Fruit fly (Drosophila melanogaster) whole organism, embryonic: ENCODE measurements around the gene Pex10.

Experiments
- Blimp-1 ChIP-seq: fragments of 200-800 bp; sonication (Bioruptor generic); optimal IDR thresholded peaks from 3 replicates; lab custom pipeline; 2018; ENCODE audit warnings: missing biosample characterization, missing genetic modification characterization, mild to moderate bottlenecking, moderate library complexity, missing genetic modification reagents
- CG10366 ChIP-seq: fragments of 200-800 bp; sonication (Bioruptor generic); IDR thresholded peaks from 2 replicates; pipeline ENCODE4 v1.3.6; 2022; ENCODE audit warnings: missing biosample characterization, missing genetic modification characterization
- CG11093 ChIP-seq: fragments of 200-800 bp; sonication (Bioruptor generic); IDR thresholded peaks from 3 replicates; pipeline ENCODE4 v1.3.6; 2022; ENCODE audit warnings: missing biosample characterization, missing genetic modification characterization
- CG12299 ChIP-seq: fragments of 200-800 bp; sonication (Bioruptor generic); optimal IDR thresholded peaks from 2 replicates; lab custom pipeline; 2018; ENCODE audit warnings: missing biosample characterization, mild to moderate bottlenecking, missing genetic modification characterization
- CG15269 ChIP-seq: fragments of 200-800 bp; sonication (Bioruptor generic); optimal IDR thresholded peaks from 2 replicates; lab custom pipeline; 2018; ENCODE audit warnings: missing biosample characterization, mild to moderate bottlenecking, missing genetic modification characterization, moderate library complexity
- CG17385 ChIP-seq: fragments of 200-800 bp; sonication (Bioruptor generic); optimal IDR thresholded peaks from 3 replicates; lab custom pipeline; 2018; ENCODE audit warnings: missing biosample characterization, mild to moderate bottlenecking, missing genetic modification characterization
- CG1792 ChIP-seq: fragments of 200-800 bp; sonication (Bioruptor generic); optimal IDR thresholded peaks from 2 replicates; lab custom pipeline; 2016; ENCODE audit warnings: missing biosample characterization, missing genetic modification characterization
- CG18262 ChIP-seq: fragments of 200-800 bp; optimal IDR thresholded peaks from 3 replicates; lab custom pipeline; 2019; ENCODE audit warnings: missing biosample characterization, mild to moderate bottlenecking, missing genetic modification characterization, moderate library complexity
- CG2202 ChIP-seq: fragments of 200-800 bp; sonication (Bioruptor generic); optimal IDR thresholded peaks from 2 replicates; lab custom pipeline; 2018; ENCODE audit warnings: missing biosample characterization, mild to moderate bottlenecking, missing genetic modification characterization
- CG2712 ChIP-seq: fragments of 200-800 bp; optimal IDR thresholded peaks from 3 replicates; lab custom pipeline; 2019; ENCODE audit warnings: missing biosample characterization, mild to moderate bottlenecking, missing genetic modification characterization, moderate library complexity
- CG3995 ChIP-seq: fragments of 200-800 bp; sonication (Bioruptor generic); optimal IDR thresholded peaks from 3 replicates; lab custom pipeline; 2016; ENCODE audit warnings: missing biosample characterization, missing genetic modification characterization
- CG4404 ChIP-seq: fragments of 200-800 bp; sonication (Bioruptor generic); IDR thresholded peaks from 2 replicates; pipeline ENCODE4 v1.3.6; 2022; ENCODE audit warnings: missing biosample characterization, missing genetic modification characterization
- CG4617 ChIP-seq: fragments of 200-800 bp; sonication (Bioruptor generic); optimal IDR thresholded peaks from 3 replicates; lab custom pipeline; 2016; ENCODE audit warnings: missing biosample characterization, missing genetic modification characterization, borderline replicate concordance
- CG5953 ChIP-seq: fragments of 200-800 bp; sonication (Bioruptor generic); IDR thresholded peaks from 2 replicates; pipeline ENCODE4 v1.3.6; 2022; ENCODE audit warnings: missing biosample characterization, missing genetic modification characterization
- CG6654 ChIP-seq: fragments of 200-800 bp; sonication (Bioruptor generic); optimal IDR thresholded peaks from 2 replicates; lab custom pipeline; 2017; ENCODE audit warnings: missing biosample characterization, mild to moderate bottlenecking, missing genetic modification characterization
- CG9609 ChIP-seq: fragments of 200-800 bp; sonication (Bioruptor generic); optimal IDR thresholded peaks from 3 replicates; lab custom pipeline; 2016; ENCODE audit warnings: missing biosample characterization, missing genetic modification characterization
- D19A ChIP-seq: fragments of 200-800 bp; optimal IDR thresholded peaks from 3 replicates; lab custom pipeline; 2019; ENCODE audit warnings: missing biosample characterization, mild to moderate bottlenecking, missing genetic modification characterization, moderate library complexity
- Deaf1 ChIP-seq: fragments of 200-800 bp; optimal IDR thresholded peaks from 3 replicates; lab custom pipeline; 2019; ENCODE audit warnings: missing biosample characterization, mild to moderate bottlenecking, missing genetic modification characterization, moderate library complexity
- Dll ChIP-seq: fragments of 200-800 bp; sonication (Bioruptor generic); IDR thresholded peaks from 4 replicates; pipeline ENCODE4 v1.3.6; 2022; ENCODE audit warnings: missing biosample characterization, missing genetic modification characterization; ENCODE audit not compliant: partially characterized antibody
- Dp ChIP-seq: fragments of 200-800 bp; sonication (Bioruptor generic); optimal IDR thresholded peaks from 2 replicates; lab custom pipeline; 2018; ENCODE audit warnings: missing biosample characterization, mild to moderate bottlenecking, missing genetic modification characterization, moderate library complexity
- Hr51 ChIP-seq, 2 experiments: fragments of 200-800 bp; sonication (Bioruptor generic); optimal IDR thresholded peaks; 2 replicates in 1 of 2; 3 replicates in 1 of 2; lab custom pipeline; 2016 to 2018; ENCODE audit warnings: missing biosample characterization in 2 of 2, missing genetic modification characterization in 2 of 2, mild to moderate bottlenecking in 1 of 2, moderate library complexity in 1 of 2
- Lim3 ChIP-seq: fragments of 200-800 bp; sonication (Bioruptor generic); IDR thresholded peaks from 2 replicates; pipeline ENCODE4 v1.3.6; 2022; ENCODE audit warnings: missing biosample characterization, missing genetic modification characterization
- MTF-1 ChIP-seq: fragments of 200-800 bp; sonication (Bioruptor generic); optimal IDR thresholded peaks from 2 replicates; lab custom pipeline; 2018; ENCODE audit warnings: missing biosample characterization, mild to moderate bottlenecking, missing genetic modification characterization, borderline replicate concordance
- Neu2 ChIP-seq: fragments of 200-800 bp; sonication (Bioruptor generic); optimal IDR thresholded peaks from 3 replicates; lab custom pipeline; 2016; ENCODE audit warnings: missing biosample characterization, missing genetic modification characterization, borderline replicate concordance
- Poxn ChIP-seq: fragments of 200-800 bp; sonication (Bioruptor generic); IDR thresholded peaks from 2 replicates; pipeline ENCODE4 v1.3.6; 2022; ENCODE audit warnings: missing biosample characterization, missing genetic modification characterization
- Scr ChIP-seq: fragments of 200-800 bp; sonication (Bioruptor generic); IDR thresholded peaks from 2 replicates; pipeline ENCODE4 v1.3.6; 2022; ENCODE audit warnings: missing biosample characterization, missing genetic modification characterization; ENCODE audit not compliant: partially characterized antibody
- Side ChIP-seq: fragments of 200-800 bp; sonication (Bioruptor generic); optimal IDR thresholded peaks from 2 replicates; lab custom pipeline; 2016; ENCODE audit warnings: missing biosample characterization, missing genetic modification characterization
- amos ChIP-seq: fragments of 200-800 bp; sonication (Bioruptor generic); IDR thresholded peaks from 2 replicates; pipeline ENCODE4 v1.3.6; 2022; ENCODE audit warnings: missing biosample characterization, missing genetic modification characterization; ENCODE audit not compliant: partially characterized antibody
- cas ChIP-seq: fragments of 200-800 bp; sonication (Bioruptor generic); IDR thresholded peaks from 2 replicates; pipeline ENCODE4 v1.3.6; 2022; ENCODE audit warnings: missing biosample characterization, missing genetic modification characterization
- caup ChIP-seq: fragments of 200-800 bp; sonication (Bioruptor generic); optimal IDR thresholded peaks from 3 replicates; lab custom pipeline; 2017; ENCODE audit warnings: missing biosample characterization, mild to moderate bottlenecking, missing genetic modification characterization, moderate library complexity; ENCODE audit not compliant: severe bottlenecking
- croc ChIP-seq: fragments of 200-800 bp; sonication (Bioruptor generic); conservative IDR thresholded peaks from 3 replicates; pipeline ENCODE4 v1.3.6; 2022; ENCODE audit warnings: missing biosample characterization, missing genetic modification characterization
- crol ChIP-seq: fragments of 200-800 bp; sonication (Bioruptor generic); IDR thresholded peaks from 2 replicates; pipeline ENCODE4 v1.3.6; 2022; ENCODE audit warnings: missing biosample characterization, missing genetic modification characterization
- eve ChIP-seq, 2 experiments: fragments of >200 bp; optimal IDR thresholded peaks; 2 replicates each; lab custom pipeline; 2017; ENCODE audit warnings: missing biosample characterization in 2 of 2, missing genetic modification characterization in 2 of 2
- gfzf ChIP-seq: fragments of 200-800 bp; sonication (Bioruptor generic); optimal IDR thresholded peaks from 2 replicates; lab custom pipeline; 2016; ENCODE audit warnings: missing biosample characterization, mild to moderate bottlenecking, missing genetic modification characterization, moderate library complexity
- gsb-n ChIP-seq: fragments of 200-800 bp; sonication (Bioruptor generic); optimal IDR thresholded peaks from 3 replicates; lab custom pipeline; 2018; ENCODE audit warnings: missing biosample characterization, mild to moderate bottlenecking, missing genetic modification characterization
- hbn ChIP-seq: fragments of 200-800 bp; sonication (Bioruptor generic); IDR thresholded peaks from 2 replicates; pipeline ENCODE4 v1.3.6; 2022; ENCODE audit warnings: missing biosample characterization, missing genetic modification characterization; ENCODE audit not compliant: partially characterized antibody
- lab ChIP-seq: fragments of 200-800 bp; sonication (Bioruptor generic); optimal IDR thresholded peaks from 3 replicates; lab custom pipeline; 2017; ENCODE audit warnings: missing biosample characterization, missing genetic modification characterization, mild to moderate bottlenecking, moderate library complexity, missing genetic modification reagents
- lilli ChIP-seq: fragments of 200-800 bp; sonication (Bioruptor generic); optimal IDR thresholded peaks from 3 replicates; lab custom pipeline; 2016; ENCODE audit warnings: missing biosample characterization, missing genetic modification characterization
- mld ChIP-seq: fragments of 200-800 bp; sonication (Bioruptor generic); IDR thresholded peaks from 3 replicates; pipeline ENCODE4 v1.3.6; 2022; ENCODE audit warnings: missing biosample characterization, missing genetic modification characterization; ENCODE audit not compliant: partially characterized antibody
- pfk ChIP-seq: fragments of 200-800 bp; sonication (Bioruptor generic); optimal IDR thresholded peaks from 2 replicates; lab custom pipeline; 2018; ENCODE audit warnings: missing biosample characterization, mild to moderate bottlenecking, missing genetic modification characterization, moderate library complexity
- psq ChIP-seq: fragments of 200-800 bp; sonication (Bioruptor generic); optimal IDR thresholded peaks from 2 replicates; lab custom pipeline; 2017; ENCODE audit warnings: missing biosample characterization, missing genetic modification characterization
- ro ChIP-seq: fragments of 200-800 bp; sonication (Bioruptor generic); IDR thresholded peaks from 2 replicates; pipeline ENCODE4 v1.3.6; 2022; ENCODE audit warnings: missing biosample characterization, missing genetic modification characterization
- run ChIP-seq: fragments of 200-800 bp; sonication (Bioruptor generic); optimal IDR thresholded peaks from 3 replicates; lab custom pipeline; 2018; ENCODE audit warnings: missing biosample characterization, mild to moderate bottlenecking, missing genetic modification characterization
- sc ChIP-seq, 3 experiments: fragments of >200 bp in 2 of 3; fragments of 200-800 bp in 1 of 3; sonication (Bioruptor generic) in 1 of 3; optimal IDR thresholded peaks; 2 replicates in 2 of 3; 3 replicates in 1 of 3; lab custom pipeline; 2017; ENCODE audit warnings: mild to moderate bottlenecking in 1 of 3, missing biosample characterization in 1 of 3, missing genetic modification characterization in 1 of 3, missing genetic modification reagents in 1 of 3
- schlank ChIP-seq: fragments of 200-800 bp; sonication (Bioruptor generic); optimal IDR thresholded peaks from 2 replicates; lab custom pipeline; 2018; ENCODE audit warnings: missing biosample characterization, mild to moderate bottlenecking, missing genetic modification characterization
- tll ChIP-seq, 2 experiments: fragments of 200-800 bp in 1 of 2; fragments of >200 bp in 1 of 2; sonication (Bioruptor generic) in 1 of 2; optimal IDR thresholded peaks; 2 replicates each; lab custom pipeline; 2017 to 2019; ENCODE audit warnings: missing biosample characterization in 2 of 2, missing genetic modification characterization in 2 of 2, mild to moderate bottlenecking in 1 of 2, moderate library complexity in 1 of 2
- twi ChIP-seq: fragments of 200-800 bp; optimal IDR thresholded peaks from 2 replicates; lab custom pipeline; 2019; ENCODE audit warnings: missing biosample characterization, mild to moderate bottlenecking, missing genetic modification characterization, moderate library complexity
- usp ChIP-seq: fragments of >200 bp; optimal IDR thresholded peaks from 2 replicates; lab custom pipeline; 2017; ENCODE audit warnings: missing biosample characterization, missing genetic modification characterization
- zfh2 ChIP-seq: fragments of 200-800 bp; sonication (Bioruptor generic); optimal IDR thresholded peaks from 2 replicates; lab custom pipeline; 2016; ENCODE audit warnings: missing biosample characterization, missing genetic modification characterization

The Pex10 gene

DNA sequence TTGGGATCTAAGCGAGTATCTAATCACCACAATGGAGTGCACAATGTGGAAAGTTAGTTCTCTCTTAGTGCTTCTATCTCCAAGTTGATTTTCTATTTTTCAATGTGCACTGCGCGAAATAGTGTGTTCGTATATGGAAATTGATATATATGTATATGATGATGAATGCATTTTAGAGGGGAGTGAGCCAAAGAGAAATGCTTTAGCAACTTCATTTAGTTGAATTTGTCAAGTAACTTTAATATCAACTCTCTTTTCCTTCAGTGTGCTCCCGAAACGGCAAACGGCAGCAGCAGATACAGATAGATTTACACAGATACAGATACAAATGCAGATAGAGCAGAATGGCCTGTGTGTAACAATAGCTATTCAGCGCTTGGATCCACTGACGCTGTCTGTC, 26.0 kb downstream of the Pex10 start (continued):
- TF ChIP-seq CG17385 (GFP tag; lab: Kevin White, UChicago) (peak; percentile 45), ro (GFP tag; lab: Robert Waterston, UW) (no peak), D19A (tag; lab: Kevin White, UChicago) (no peak), CG4404 (peak; percentile 72), Deaf1 (tag; lab: Kevin White, UChicago) (no peak), crol (GFP tag; lab: Robert Waterston, UW) (peak; percentile 19; the same call in 1 of the 2 replicates), psq (GFP tag; lab: Kevin White, UChicago) (peak; percentile 22), gfzf (GFP tag; lab: Kevin White, UChicago) (no peak), CG15269 (tag; lab: Kevin White, UChicago) (peak; percentile 63), CG18262 (peak; percentile 80), zfh2 (no peak), Poxn (GFP tag; lab: Robert Waterston, UW) (no peak), Dll (no peak), Hr51 (GFP tag; optimal IDR thresholded peaks at IDR 0.05; lab: Kevin White, UChicago) (peak; percentile 41 to 71), Blimp-1 (GFP tag; lab: Kevin White, UChicago) (peak; percentile 4), Neu2 (GFP tag; lab: Kevin White, UChicago) (no peak), tll (GFP tag; optimal IDR thresholded peaks at IDR 0.05; lab: Kevin White, UChicago) (no peak), MTF-1 (no peak), gsb-n (peak; percentile 46), twi (tag; lab: Kevin White, UChicago) (peak; percentile 28), CG9609 (GFP tag; lab: Kevin White, UChicago) (peak; percentile 61), cas (GFP tag; lab: Robert Waterston, UW) (no peak), run (no peak), usp (GFP tag; lab: Kevin White, UChicago) (no peak), CG11093 (GFP tag; lab: Robert Waterston, UW) (0 out of 3 replicates have a peak, but pooled peaks have one; percentile 14), Scr (no peak), mld (GFP tag; lab: Robert Waterston, UW) (no peak), CG1792 (no peak), CG10366 (GFP tag; lab: Robert Waterston, UW) (peak; percentile 44), CG2712 (peak; percentile 80), lab (GFP tag; lab: Kevin White, UChicago) (no peak), eve (GFP tag; optimal IDR thresholded peaks at IDR 0.05; lab: Kevin White, UChicago) (peak in 1 of 2 experiments; percentile 87), CG3995 (GFP tag; lab: Kevin White, UChicago) (no peak), sc (optimal IDR thresholded peaks at IDR 0.05; lab: Kevin White, UChicago) (no peak), sc (GFP tag; optimal IDR thresholded peaks at IDR 0.05; lab: Kevin White, UChicago) (peak; percentile 67), CG2202 (peak; percentile 46), schlank (tag; lab: Kevin White, UChicago) (no peak), CG12299 (tag; lab: Kevin White, UChicago) (no peak), CG6654 (no peak), pfk (GFP tag; lab: Kevin White, UChicago) (no peak), lilli (GFP tag; lab: Kevin White, UChicago) (peak; percentile 55), hbn (GFP tag; lab: Robert Waterston, UW) (no peak), Lim3 (GFP tag; lab: Robert Waterston, UW) (no peak), CG5953 (GFP tag; lab: Robert Waterston, UW) (no peak), amos (GFP tag; lab: Robert Waterston, UW) (no peak), CG4617 (peak; percentile 16), Side (GFP tag; lab: Kevin White, UChicago) (peak; percentile 44), Dp (no peak), caup (no peak), croc (GFP tag; lab: Robert Waterston, UW) (peak; percentile 55; the same call in 2 of the 3 replicates)
